Worm (Caenorhabditis elegans): ENCODE measurements around the gene F54C9.9.

The F54C9.9 gene

DNA sequence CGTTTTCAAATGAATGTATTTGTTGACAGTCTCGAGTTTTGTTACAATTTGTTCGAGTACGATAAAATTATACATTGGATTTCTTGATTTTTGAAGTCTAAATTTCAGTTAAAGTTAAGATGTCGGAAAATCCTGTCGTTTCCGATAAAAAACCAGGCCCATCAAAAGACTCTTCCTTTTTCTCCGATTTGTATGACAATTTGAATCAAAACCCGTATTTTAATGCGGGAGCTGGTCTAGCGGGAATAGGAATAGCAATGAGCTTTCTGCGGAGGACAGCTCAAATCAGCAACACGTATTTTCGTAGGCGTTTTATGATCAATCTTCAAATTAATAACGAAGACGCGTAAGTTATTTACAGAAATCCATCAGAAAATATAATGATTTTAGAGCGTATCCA lies 6.9 kb upstream of the F54C9.9 start, which contains the start of gene bcs-1 (continued):
- TF ChIP-seq hrde-1 (tag; optimal IDR thresholded peaks at IDR 0.05; ENCODE audit: borderline replicate concordance), result no peak

DNA sequence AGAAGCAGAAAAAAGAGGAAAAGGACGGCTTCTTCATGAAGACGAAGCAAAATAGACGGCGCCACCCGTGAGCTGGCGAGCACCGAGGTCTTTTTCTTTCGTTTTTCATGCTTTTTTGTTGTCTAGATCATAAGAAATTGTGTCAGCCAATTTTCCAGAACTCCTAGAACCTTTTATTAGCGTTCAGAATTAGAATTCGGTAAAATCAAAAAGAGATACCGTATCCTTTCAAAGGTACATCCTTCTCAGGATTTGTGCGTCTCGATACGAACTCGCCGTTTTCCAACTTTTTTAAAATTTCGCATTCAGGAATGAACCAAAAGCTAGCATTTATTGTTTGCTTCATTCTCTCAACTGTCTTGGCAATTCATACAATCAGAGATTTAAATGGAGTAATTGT lies 4.8 kb upstream of the F54C9.9 start, which contains the start of gene F54C9.7:
Gene F54C9.7, plus strand, starts transcription at position 301 of the 400 bp plus-strand sequence.
- TF ChIP-seq ZK185.1 (tag; optimal IDR thresholded peaks at IDR 0.05; ENCODE audit: poor library complexity, severe bottlenecking), result no peak
- TF ChIP-seq tbp1 (GFP tag; optimal IDR thresholded peaks at IDR 0.05), result no peak
- TF ChIP-seq ets-4 (GFP tag; optimal IDR thresholded peaks at IDR 0.05), result no peak
- no peak for TF ChIP-seq Y67H2A.10 (GFP tag; conservative IDR thresholded peaks at IDR 0.05)
- no peak for TF ChIP-seq efl-1 (GFP tag; optimal IDR thresholded peaks at IDR 0.05)
- no peak for TF ChIP-seq repo-1 (tag; optimal IDR thresholded peaks at IDR 0.05)
- no peak for TF ChIP-seq dpff-1 (tag; optimal IDR thresholded peaks at IDR 0.05)
- no peak for TF ChIP-seq lin-35 (GFP tag; optimal IDR thresholded peaks at IDR 0.05)
- no peak for TF ChIP-seq chd-7 (tag; optimal IDR thresholded peaks at IDR 0.05)
- no peak for TF ChIP-seq hlh-26 (GFP tag; conservative IDR thresholded peaks at IDR 0.05)
- TF ChIP-seq nfyb-1 (GFP tag; IDR thresholded peaks at IDR 0.05), result no peak

DNA sequence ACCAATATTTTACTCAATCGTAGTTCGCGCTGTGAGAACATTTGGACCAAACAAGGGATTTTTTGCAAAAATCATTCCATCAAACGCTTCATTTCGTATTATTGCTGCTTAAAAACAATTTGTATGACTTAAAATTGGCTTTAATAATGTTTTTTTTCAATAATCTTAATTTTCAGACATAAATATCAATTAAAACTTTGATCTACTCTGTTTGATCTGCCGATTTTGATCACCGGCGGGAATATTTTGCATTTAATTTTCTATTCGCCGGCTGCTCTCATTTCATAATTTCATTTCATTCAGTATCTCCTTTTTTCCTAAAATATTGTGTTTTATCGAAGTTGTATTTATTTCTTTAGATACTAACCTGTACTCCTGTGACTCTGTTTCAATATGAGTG lies 2.7 kb upstream of the F54C9.9 start, which contains the start of gene puf-5:
Gene puf-5, plus strand, starts transcription at position 358 of the 400 bp plus-strand sequence.
- no peak for TF ChIP-seq F23B12.7 (tag; optimal IDR thresholded peaks at IDR 0.05; ENCODE audit: insufficient read depth)
- TF ChIP-seq nhr-27 (tag; optimal IDR thresholded peaks at IDR 0.05), result no peak
- no peak for TF ChIP-seq F22D6.2 (tag; optimal IDR thresholded peaks at IDR 0.05)
- no peak for TF ChIP-seq ceh-40 (GFP tag; IDR thresholded peaks at IDR 0.05)
- peak in 1 of 3 experiments; percentile 2 for TF ChIP-seq lin-35 (GFP tag; optimal IDR thresholded peaks at IDR 0.05)
- peak; percentile 88 for TF ChIP-seq madf-8 (GFP tag; conservative IDR thresholded peaks at IDR 0.05)
- no peak for TF ChIP-seq C06A6.2 (GFP tag; conservative IDR thresholded peaks at IDR 0.05)
- TF ChIP-seq F55B11.4 (tag; optimal IDR thresholded peaks at IDR 0.05; ENCODE audit: borderline replicate concordance, insufficient read depth), result no peak
- TF ChIP-seq snpc-1.1 (tag; optimal IDR thresholded peaks at IDR 0.05; ENCODE audit: insufficient read depth), result peak; percentile 78
- no peak for TF ChIP-seq mel-28 (tag; optimal IDR thresholded peaks at IDR 0.05; ENCODE audit: borderline replicate concordance)
- TF ChIP-seq dpl-1 (GFP tag; optimal IDR thresholded peaks at IDR 0.05), result peak; percentile 63
- TF ChIP-seq egl-44 (GFP tag; IDR thresholded peaks at IDR 0.05), result no peak
- TF ChIP-seq nhr-80 (tag; optimal IDR thresholded peaks at IDR 0.05), result no peak
- no peak for TF ChIP-seq nfyb-1 (GFP tag; IDR thresholded peaks at IDR 0.05)
- peak; percentile 44 for TF ChIP-seq lin-54 (GFP tag; optimal IDR thresholded peaks at IDR 0.05)
- peak; percentile 95 for TF ChIP-seq efl-1 (GFP tag; optimal IDR thresholded peaks at IDR 0.05)
- 0 out of 2 replicates have a peak, but pooled peaks have one; percentile 56 for TF ChIP-seq Y95B8A.8 (GFP tag; IDR thresholded peaks at IDR 0.05)
- peak; percentile 88 for TF ChIP-seq lsl-1 (GFP tag; optimal IDR thresholded peaks at IDR 0.05)
- TF ChIP-seq hsf-1 (GFP tag; IDR thresholded peaks at IDR 0.05), result peak; percentile 65; the same call in 1 of the 2 replicates
- TF ChIP-seq xnd-1 (tag; optimal IDR thresholded peaks at IDR 0.05), result peak; percentile 85
- peak; percentile 25 for TF ChIP-seq tlf-1 (GFP tag; optimal IDR thresholded peaks at IDR 0.05)
- peak; percentile 73 for TF ChIP-seq F49E8.2 (tag; optimal IDR thresholded peaks at IDR 0.05; ENCODE audit: insufficient read depth)
- no peak for TF ChIP-seq him-1 (tag; optimal IDR thresholded peaks at IDR 0.05)
- peak; percentile 78 for TF ChIP-seq snpc-3.4 (tag; optimal IDR thresholded peaks at IDR 0.05)
- peak; percentile 15 for TF ChIP-seq tbp1 (GFP tag; optimal IDR thresholded peaks at IDR 0.05)
- peak; percentile 67 for TF ChIP-seq F33H1.4 (GFP tag; IDR thresholded peaks at IDR 0.05)
- TF ChIP-seq snpc-1.3 (tag; optimal IDR thresholded peaks at IDR 0.05; ENCODE audit: insufficient read depth), result peak; percentile 17
- TF ChIP-seq dox-1 (GFP tag; IDR thresholded peaks at IDR 0.05), result 0 out of 2 replicates have a peak, but pooled peaks have one; percentile 11
- peak; percentile 94 for TF ChIP-seq madf-6 (GFP tag; IDR thresholded peaks at IDR 0.05)
- no peak for TF ChIP-seq F57C9.4 (tag; optimal IDR thresholded peaks at IDR 0.05)
- TF ChIP-seq snpc-4 (GFP tag; optimal IDR thresholded peaks at IDR 0.05), result peak; percentile 21
- TF ChIP-seq snpc-4 (tag; optimal IDR thresholded peaks at IDR 0.05), result peak in 1 of 4 experiments; percentile 22
- TF ChIP-seq lsy-27 (tag; optimal IDR thresholded peaks at IDR 0.05; ENCODE audit: borderline replicate concordance, insufficient read depth), result no peak
- peak; percentile 29 for TF ChIP-seq unc-130 (GFP tag; optimal IDR thresholded peaks at IDR 0.05)
- TF ChIP-seq ceh-91 (GFP tag; IDR thresholded peaks at IDR 0.05), result peak; percentile 70
